Worm (Caenorhabditis elegans): Measurements from ENCODE around the gene srh-102.

- TF ChIP-seq nhr-25 (tag; optimal IDR thresholded peaks at IDR 0.05): no peak
- TF ChIP-seq egl-27 (tag; optimal IDR thresholded peaks at IDR 0.05): no peak
- TF ChIP-seq ama-1 (optimal IDR thresholded peaks at IDR 0.05): no peak
- TF ChIP-seq egl-5 (tag; optimal IDR thresholded peaks at IDR 0.05): no peak
These were observed 12.7 kb upstream of the srh-102 start, which contains the start of gene srsx-1 for ce11 chrV:17177967-17178366.

Measured in whole organism, L3 larva.